Worm (Caenorhabditis elegans) whole organism, midembryonic: ENCODE data around the gene Y41D4B.17.

Experiments
- T22C8.4 ChIP-seq: fragments of 200-800 bp; sonication (Bioruptor generic); IDR thresholded peaks from 2 replicates; pipeline ENCODE4 v1.3.6; 2022; ENCODE audit warnings: missing genetic modification characterization, missing compliant biosample characterization
- cog-1 ChIP-seq: sonication (generic microtip); optimal IDR thresholded peaks from 2 replicates; lab custom pipeline; 2016; ENCODE audit warnings: missing genetic modification characterization, missing compliant biosample characterization
- flt-1 ChIP-seq: fragments of 200-800 bp; sonication (Bioruptor generic); IDR thresholded peaks from 2 replicates; pipeline ENCODE4 v1.3.6; 2022; ENCODE audit warnings: missing genetic modification characterization, missing compliant biosample characterization
- klf-2 ChIP-seq: fragments of 200-800 bp; sonication (Bioruptor generic); conservative IDR thresholded peaks from 2 replicates; pipeline ENCODE4 v1.3.6; 2022; ENCODE audit warnings: missing genetic modification reagents, missing genetic modification characterization, missing compliant biosample characterization
- med-1 ChIP-seq: sonication (generic microtip); optimal IDR thresholded peaks from 2 replicates; lab custom pipeline; 2017; ENCODE audit warnings: missing genetic modification characterization, mild to moderate bottlenecking, missing compliant biosample characterization, antibody characterized with exemption, missing genetic modification reagents; ENCODE audit not compliant: insufficient read depth
- ref-1 ChIP-seq: fragments of 200-800 bp; sonication (Bioruptor generic); conservative IDR thresholded peaks from 2 replicates; pipeline ENCODE4 v1.3.6; 2022; ENCODE audit warnings: missing genetic modification reagents, missing genetic modification characterization, missing compliant biosample characterization
- tab-1 ChIP-seq: fragments of 200-800 bp; sonication (Bioruptor generic); IDR thresholded peaks from 2 replicates; pipeline ENCODE4 v1.3.6; 2022; ENCODE audit warnings: missing genetic modification characterization, missing compliant biosample characterization
- ztf-23 ChIP-seq: fragments of 200-800 bp; sonication (Bioruptor generic); IDR thresholded peaks from 2 replicates; pipeline ENCODE4 v1.3.6; 2022; ENCODE audit warnings: missing genetic modification reagents, missing genetic modification characterization, missing compliant biosample characterization
- ztf-29 ChIP-seq: fragments of 200-800 bp; sonication (Bioruptor generic); IDR thresholded peaks from 2 replicates; pipeline ENCODE4 v1.3.6; 2022; ENCODE audit warnings: missing genetic modification reagents, missing genetic modification characterization, missing compliant biosample characterization

The Y41D4B.17 gene

DNA sequence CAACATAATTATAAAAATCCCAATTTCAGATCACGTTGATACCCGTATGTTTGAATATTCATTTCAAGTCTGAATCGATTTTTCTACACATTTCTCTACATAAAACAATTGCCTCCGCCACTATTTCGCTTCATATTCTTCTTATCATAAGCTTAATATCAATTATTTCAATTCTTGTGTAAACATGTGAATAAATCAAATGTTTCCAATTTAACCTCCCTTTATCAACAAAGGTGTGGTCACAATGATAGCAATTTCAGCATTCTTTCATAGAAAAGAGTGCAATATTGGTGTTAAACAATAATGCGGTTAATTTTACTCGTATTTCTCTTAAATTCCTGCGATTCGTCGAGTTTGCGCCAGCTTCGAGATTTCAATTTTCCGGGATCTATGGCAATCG, at the start of gene Y41D4B.17:
Y41D4B.17 (plus strand) TSS at position 174 of the 400 bp plus-strand sequence.
- TF ChIP-seq tab-1 (GFP tag; lab: Robert Waterston, UW) (no peak), T22C8.4 (GFP tag; lab: Robert Waterston, UW) (no peak), klf-2 (GFP tag; lab: Robert Waterston, UW) (no peak), cog-1 (tag; lab: Kevin White, UChicago) (no peak), med-1 (no peak), ztf-29 (GFP tag; lab: Robert Waterston, UW) (no peak), ztf-23 (GFP tag; lab: Robert Waterston, UW) (no peak), flt-1 (GFP tag; lab: Robert Waterston, UW) (no peak), ref-1 (no peak)

DNA sequence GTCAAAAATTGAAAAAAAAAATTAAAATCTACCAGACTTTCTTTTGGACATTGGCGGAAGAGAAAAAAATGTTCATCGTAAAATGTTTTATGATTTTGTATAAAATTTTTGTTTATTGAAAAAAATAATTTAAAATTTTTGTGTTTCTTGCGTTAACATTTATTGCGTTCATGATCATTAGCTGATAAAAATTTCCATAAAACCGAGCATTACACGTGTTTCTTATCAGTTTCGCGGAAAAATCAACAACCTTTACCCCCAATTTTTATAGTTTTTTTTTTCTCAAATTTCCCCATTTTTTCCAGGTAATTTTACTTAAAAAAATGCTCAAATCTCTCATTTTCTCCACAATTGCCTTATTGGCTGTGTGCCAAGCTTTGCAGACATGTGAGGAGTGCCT, 49.7 kb upstream of the Y41D4B.17 start, which contains the start of gene txt-4:
txt-4 (plus strand) TSS at position 324 of the 400 bp plus-strand sequence.
- TF ChIP-seq flt-1 (GFP tag; lab: Robert Waterston, UW), result no peak
- no peak for TF ChIP-seq klf-2 (GFP tag; lab: Robert Waterston, UW)
- TF ChIP-seq T22C8.4 (GFP tag; lab: Robert Waterston, UW), result no peak
- no peak for TF ChIP-seq cog-1 (tag; lab: Kevin White, UChicago)

DNA sequence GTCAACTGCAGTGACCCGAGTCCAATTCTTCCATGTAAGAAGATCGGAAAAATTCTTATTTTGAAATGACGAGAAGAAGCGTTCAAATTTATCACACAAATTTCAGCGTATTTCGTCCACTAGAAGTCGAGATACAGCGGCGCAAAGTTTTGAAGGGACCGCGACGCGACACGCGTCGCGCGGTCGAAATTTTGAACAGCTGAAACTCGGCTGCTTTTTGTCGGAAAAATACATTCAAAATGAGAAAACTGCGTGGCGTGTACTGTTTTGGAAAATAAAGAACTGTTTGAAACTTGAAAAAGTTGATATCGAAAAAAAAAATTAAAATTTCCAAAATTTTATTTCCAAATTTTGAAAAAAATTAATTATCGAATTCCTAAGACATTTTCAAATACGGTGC, 47.0 kb upstream of the Y41D4B.17 start:
- no peak for TF ChIP-seq ref-1
- no peak for TF ChIP-seq cog-1 (tag; lab: Kevin White, UChicago)

DNA sequence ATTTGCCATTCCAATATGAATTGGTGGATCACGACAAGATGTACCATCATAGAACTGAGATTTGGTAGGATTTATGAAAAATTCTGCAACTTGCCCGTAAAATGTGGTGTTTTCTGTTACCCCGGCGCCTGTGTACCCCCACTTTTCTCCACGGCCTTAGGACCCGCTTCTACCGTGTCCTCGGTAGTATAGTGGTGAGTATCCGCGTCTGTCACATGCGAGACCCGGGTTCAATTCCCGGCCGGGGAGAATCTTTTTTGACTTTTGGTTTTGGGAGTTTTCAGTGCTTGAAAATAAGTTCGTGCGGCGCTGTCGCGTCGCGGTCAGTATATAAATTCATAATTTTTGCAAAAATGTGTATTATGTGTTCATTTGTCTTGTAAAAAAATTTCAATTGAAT, 45.5 kb upstream of the Y41D4B.17 start:
- TF ChIP-seq klf-2 (GFP tag; lab: Robert Waterston, UW) (0 out of 2 replicates have a peak, but pooled peaks have one; percentile 31), cog-1 (tag; lab: Kevin White, UChicago) (no peak), ztf-23 (GFP tag; lab: Robert Waterston, UW) (peak; percentile 59; the same call in 1 of the 2 replicates), ref-1 (peak; percentile 46; the same call in 1 of the 2 replicates), tab-1 (GFP tag; lab: Robert Waterston, UW) (peak; percentile 71; the same call in 1 of the 2 replicates), ztf-29 (GFP tag; lab: Robert Waterston, UW) (0 out of 2 replicates have a peak, but pooled peaks have one; percentile 50), flt-1 (GFP tag; lab: Robert Waterston, UW) (peak; percentile 55; the same call in 1 of the 2 replicates), T22C8.4 (GFP tag; lab: Robert Waterston, UW) (no peak)

DNA sequence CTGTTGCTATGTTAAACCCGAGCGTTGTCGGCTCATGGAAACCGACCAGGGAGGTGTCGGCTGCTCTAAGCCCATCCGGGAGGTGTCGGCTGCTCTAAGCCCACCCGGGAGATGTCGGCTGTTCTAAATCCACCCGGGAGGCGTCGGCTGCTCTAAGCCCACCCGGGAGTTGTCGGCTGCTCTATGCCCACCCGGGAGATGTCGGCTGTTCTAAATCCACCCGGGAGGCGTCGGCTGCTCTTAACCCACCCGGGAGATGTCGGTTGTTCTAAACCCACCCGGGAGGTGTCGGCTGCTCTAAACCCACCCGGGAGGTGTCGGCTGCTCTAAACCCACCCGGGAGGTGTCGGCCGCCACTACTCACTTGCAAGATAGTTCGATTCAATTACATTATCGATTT, 44.0 kb upstream of the Y41D4B.17 start:
- no peak for TF ChIP-seq med-1

DNA sequence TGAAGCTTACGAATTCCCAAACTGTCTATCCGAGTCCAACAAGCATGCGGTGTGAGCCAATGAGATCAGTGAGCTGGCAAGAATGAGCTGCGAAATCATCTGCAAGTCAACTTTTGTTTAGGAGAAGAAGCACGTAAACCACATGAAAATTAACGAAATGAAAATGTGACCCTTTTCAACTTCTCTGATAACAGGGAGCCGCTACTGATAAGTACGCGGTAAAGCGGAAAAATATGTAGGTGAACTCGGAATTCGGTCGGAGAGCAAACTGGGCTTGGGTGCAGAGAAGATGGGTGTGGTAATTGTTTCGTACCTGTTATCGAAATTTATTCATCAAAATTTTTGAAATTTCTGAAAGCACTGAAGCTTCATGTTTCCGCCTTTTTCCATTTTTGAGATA, 43.4 kb upstream of the Y41D4B.17 start, which contains the start of gene clec-172:
clec-172 (minus strand) TSS at position 101 of the 400 bp plus-strand sequence.
- TF ChIP-seq ref-1 (no peak), klf-2 (GFP tag; lab: Robert Waterston, UW) (no peak), cog-1 (tag; lab: Kevin White, UChicago) (no peak), ztf-29 (GFP tag; lab: Robert Waterston, UW) (no peak), ztf-23 (GFP tag; lab: Robert Waterston, UW) (no peak), med-1 (no peak), tab-1 (GFP tag; lab: Robert Waterston, UW) (no peak), T22C8.4 (GFP tag; lab: Robert Waterston, UW) (no peak), flt-1 (GFP tag; lab: Robert Waterston, UW) (no peak)

DNA sequence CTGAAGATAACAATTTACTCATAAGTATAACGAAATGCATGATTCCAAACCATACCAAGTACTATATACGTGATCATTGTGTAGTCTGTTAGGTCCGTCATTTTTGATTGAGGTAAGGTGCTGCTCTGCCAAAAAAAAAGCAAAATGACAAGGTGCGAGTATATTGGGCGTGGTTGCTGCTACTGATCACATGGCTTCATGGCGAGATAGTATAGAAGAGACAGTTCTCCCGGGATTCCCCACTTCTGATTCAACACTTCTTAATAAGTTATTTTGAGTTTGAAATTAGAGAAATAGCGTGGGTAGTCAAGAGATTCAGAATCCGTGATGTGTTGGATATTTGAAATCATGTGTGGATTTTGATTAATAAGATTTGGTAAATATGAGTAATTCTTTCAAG, 38.7 kb upstream of the Y41D4B.17 start, which contains the start of gene K03H6.4:
K03H6.4 (minus strand) TSS at position 101 of the 400 bp plus-strand sequence.
- TF ChIP-seq flt-1 (GFP tag; lab: Robert Waterston, UW), result no peak
- no peak for TF ChIP-seq klf-2 (GFP tag; lab: Robert Waterston, UW)

DNA sequence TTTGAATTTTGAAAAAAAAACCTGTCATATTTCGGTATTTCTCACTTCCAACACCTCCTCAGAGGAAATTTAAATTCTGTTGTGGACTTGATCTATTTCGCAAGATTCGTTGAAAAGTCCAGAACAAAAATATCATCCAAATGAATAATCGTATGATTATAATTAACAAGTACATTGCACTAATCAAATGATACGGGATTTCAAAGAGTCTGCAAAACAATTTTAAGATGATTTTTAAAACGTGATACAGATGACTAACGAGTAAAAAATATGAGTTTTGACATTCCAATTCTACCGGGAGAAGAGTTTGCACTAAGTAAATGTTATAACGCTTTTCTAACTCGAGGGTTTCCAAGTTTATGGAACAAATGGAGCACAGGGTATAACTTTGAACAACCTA, 37.5 kb upstream of the Y41D4B.17 start:
- TF ChIP-seq klf-2 (GFP tag; lab: Robert Waterston, UW) (no peak), T22C8.4 (GFP tag; lab: Robert Waterston, UW) (no peak), ztf-23 (GFP tag; lab: Robert Waterston, UW) (no peak), med-1 (no peak), flt-1 (GFP tag; lab: Robert Waterston, UW) (no peak), ztf-29 (GFP tag; lab: Robert Waterston, UW) (no peak), cog-1 (tag; lab: Kevin White, UChicago) (no peak), tab-1 (GFP tag; lab: Robert Waterston, UW) (no peak), ref-1 (no peak)

DNA sequence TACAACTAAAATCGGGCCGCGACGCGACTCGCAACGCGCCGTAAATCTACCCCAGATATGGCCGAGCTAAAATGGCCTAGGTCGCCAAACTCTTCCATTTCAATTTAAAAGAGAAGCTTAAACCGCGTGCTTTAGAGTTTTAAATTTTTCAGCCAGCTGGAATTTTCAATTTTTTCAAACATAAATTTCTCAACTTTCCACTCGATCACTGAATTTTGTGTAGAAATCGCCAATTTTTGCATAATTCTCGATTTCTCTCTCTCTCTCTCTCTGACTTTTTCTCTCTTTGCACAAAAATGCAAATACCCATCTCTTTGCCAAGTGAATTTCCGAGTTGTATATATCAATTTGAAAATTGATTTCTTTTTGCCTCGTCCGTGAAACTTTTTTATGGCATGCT, 36.5 kb upstream of the Y41D4B.17 start, which contains the start of gene K03H6.1:
K03H6.1 (plus strand) TSS at position 301 of the 400 bp plus-strand sequence.
- TF ChIP-seq med-1 (no peak), tab-1 (GFP tag; lab: Robert Waterston, UW) (no peak), cog-1 (tag; lab: Kevin White, UChicago) (no peak), ref-1 (no peak), flt-1 (GFP tag; lab: Robert Waterston, UW) (no peak), T22C8.4 (GFP tag; lab: Robert Waterston, UW) (no peak), ztf-23 (GFP tag; lab: Robert Waterston, UW) (no peak), ztf-29 (GFP tag; lab: Robert Waterston, UW) (no peak), klf-2 (GFP tag; lab: Robert Waterston, UW) (no peak)

DNA sequence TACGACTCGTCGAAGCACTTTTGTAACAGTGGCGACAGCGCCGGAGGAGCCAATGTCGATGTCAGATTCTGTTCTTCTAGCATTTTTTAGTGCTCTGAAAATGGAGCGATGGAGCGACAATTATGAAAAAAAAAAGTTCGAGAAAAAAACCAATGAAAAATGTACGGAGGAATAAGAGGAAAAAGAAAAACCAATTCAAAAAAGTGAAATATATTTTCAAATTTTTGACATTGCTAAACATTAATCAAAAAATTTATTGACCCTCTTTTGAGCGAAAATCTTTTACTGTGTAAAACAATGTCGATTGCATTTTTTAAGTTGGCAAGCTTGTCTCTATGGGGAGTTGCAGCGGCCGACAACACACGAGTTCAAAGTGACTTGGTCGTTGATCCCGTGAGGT, 23.6 kb upstream of the Y41D4B.17 start, which contains the start of gene K03H6.5:
K03H6.5 (minus strand) TSS at position 101 of the 400 bp plus-strand sequence.
- TF ChIP-seq ztf-23 (GFP tag; lab: Robert Waterston, UW) (no peak), tab-1 (GFP tag; lab: Robert Waterston, UW) (no peak), T22C8.4 (GFP tag; lab: Robert Waterston, UW) (no peak), klf-2 (GFP tag; lab: Robert Waterston, UW) (no peak), cog-1 (tag; lab: Kevin White, UChicago) (no peak), ztf-29 (GFP tag; lab: Robert Waterston, UW) (no peak), med-1 (no peak), flt-1 (GFP tag; lab: Robert Waterston, UW) (no peak), ref-1 (no peak)
